Fruit fly (Drosophila melanogaster) whole organism, embryonic: ENCODE measurements around the gene anox.

ENCODE experiments used
- Adf1 ChIP-seq: fragments of 200-800 bp; sonication (Bioruptor generic); IDR thresholded peaks from 2 replicates; pipeline ENCODE4 v1.3.6; 2022; ENCODE audit warnings: missing biosample characterization, missing genetic modification characterization
- Atf3 ChIP-seq: fragments of 200-800 bp; sonication (Bioruptor generic); optimal IDR thresholded peaks from 3 replicates; lab custom pipeline; 2016; ENCODE audit warnings: missing biosample characterization, missing genetic modification characterization
- Bdp1 ChIP-seq: fragments of 200-800 bp; sonication (Bioruptor generic); optimal IDR thresholded peaks from 3 replicates; lab custom pipeline; 2016; ENCODE audit warnings: missing biosample characterization, missing genetic modification characterization
- CG1024 ChIP-seq: fragments of 200-800 bp; sonication (Bioruptor generic); IDR thresholded peaks from 2 replicates; pipeline ENCODE4 v1.3.6; 2022; ENCODE audit warnings: missing biosample characterization, missing genetic modification characterization
- CG11093 ChIP-seq: fragments of 200-800 bp; sonication (Bioruptor generic); IDR thresholded peaks from 3 replicates; pipeline ENCODE4 v1.3.6; 2022; ENCODE audit warnings: missing biosample characterization, missing genetic modification characterization
- CG13287 ChIP-seq: fragments of 200-800 bp; sonication (Bioruptor generic); IDR thresholded peaks from 2 replicates; pipeline ENCODE4 v1.3.6; 2022; ENCODE audit warnings: missing biosample characterization, missing genetic modification characterization; ENCODE audit not compliant: partially characterized antibody
- CG1647 ChIP-seq: fragments of 200-800 bp; sonication (Bioruptor generic); optimal IDR thresholded peaks from 3 replicates; lab custom pipeline; 2016; ENCODE audit warnings: missing biosample characterization, missing genetic modification characterization
- CG17186 ChIP-seq: fragments of 200-800 bp; sonication (Bioruptor generic); optimal IDR thresholded peaks from 3 replicates; lab custom pipeline; 2017; ENCODE audit warnings: missing biosample characterization, missing genetic modification reagents, missing genetic modification characterization
- CG1832 ChIP-seq: fragments of 200-800 bp; sonication (Bioruptor generic); optimal IDR thresholded peaks from 2 replicates; lab custom pipeline; 2017; ENCODE audit warnings: missing biosample characterization, mild to moderate bottlenecking, missing genetic modification characterization, inconsistent platforms
- CG18476 ChIP-seq: fragments of 200-800 bp; sonication (Bioruptor generic); optimal IDR thresholded peaks from 2 replicates; lab custom pipeline; 2016; ENCODE audit warnings: missing biosample characterization, mild to moderate bottlenecking, missing genetic modification characterization
- CG18599 ChIP-seq: fragments of 200-800 bp; sonication (Bioruptor generic); optimal IDR thresholded peaks from 3 replicates; lab custom pipeline; 2017; ENCODE audit warnings: missing biosample characterization, missing genetic modification characterization, mild to moderate bottlenecking, moderate library complexity, missing genetic modification reagents
- CG42726 ChIP-seq: fragments of 200-800 bp; sonication (Bioruptor generic); IDR thresholded peaks from 2 replicates; pipeline ENCODE4 v1.3.6; 2022; ENCODE audit warnings: missing biosample characterization, missing genetic modification characterization; ENCODE audit not compliant: partially characterized antibody
- CG4282 ChIP-seq: fragments of 200-800 bp; sonication (Bioruptor generic); optimal IDR thresholded peaks from 2 replicates; lab custom pipeline; 2016; ENCODE audit warnings: missing biosample characterization, missing genetic modification characterization
- CG4707 ChIP-seq: fragments of 200-800 bp; sonication (Bioruptor generic); optimal IDR thresholded peaks from 2 replicates; lab custom pipeline; 2018; ENCODE audit warnings: missing biosample characterization, mild to moderate bottlenecking, missing genetic modification characterization, moderate library complexity
- CG7271 ChIP-seq: fragments of 200-800 bp; sonication (Bioruptor generic); optimal IDR thresholded peaks from 2 replicates; lab custom pipeline; 2018; ENCODE audit warnings: missing biosample characterization, mild to moderate bottlenecking, missing genetic modification characterization, moderate library complexity
- Dip2 ChIP-seq: fragments of 200-800 bp; sonication (Bioruptor generic); IDR thresholded peaks from 2 replicates; pipeline ENCODE4 v1.3.6; 2022; ENCODE audit warnings: missing biosample characterization, missing genetic modification characterization
- Dll ChIP-seq: fragments of 200-800 bp; sonication (Bioruptor generic); IDR thresholded peaks from 4 replicates; pipeline ENCODE4 v1.3.6; 2022; ENCODE audit warnings: missing biosample characterization, missing genetic modification characterization; ENCODE audit not compliant: partially characterized antibody
- Doc3 ChIP-seq: fragments of 200-800 bp; sonication (Bioruptor generic); IDR thresholded peaks from 3 replicates; pipeline ENCODE4 v1.3.6; 2022; ENCODE audit warnings: missing biosample characterization, missing genetic modification characterization; ENCODE audit not compliant: partially characterized antibody
- E2f2 ChIP-seq: fragments of 200-800 bp; sonication (Bioruptor generic); IDR thresholded peaks from 2 replicates; pipeline ENCODE4 v1.3.6; 2022; ENCODE audit warnings: missing biosample characterization, missing genetic modification characterization
- Fer1 ChIP-seq: fragments of 200-800 bp; sonication (Bioruptor generic); optimal IDR thresholded peaks from 2 replicates; lab custom pipeline; 2017; ENCODE audit warnings: missing biosample characterization, mild to moderate bottlenecking, missing genetic modification characterization
- GATAe ChIP-seq: fragments of 200-800 bp; sonication (Bioruptor generic); conservative IDR thresholded peaks from 2 replicates; pipeline ENCODE4 v1.3.6; 2022; ENCODE audit warnings: missing biosample characterization, missing genetic modification characterization
- Gug ChIP-seq: fragments of 200-800 bp; sonication (Bioruptor generic); IDR thresholded peaks from 4 replicates; pipeline ENCODE4 v1.3.6; 2022; ENCODE audit warnings: missing biosample characterization, missing genetic modification characterization
- H2.0 ChIP-seq: fragments of 200-800 bp; sonication (Bioruptor generic); IDR thresholded peaks from 2 replicates; pipeline ENCODE4 v1.3.6; 2022; ENCODE audit warnings: missing biosample characterization, missing genetic modification characterization
- Hmr ChIP-seq: fragments of 200-800 bp; sonication (Bioruptor generic); optimal IDR thresholded peaks from 3 replicates; lab custom pipeline; 2017; ENCODE audit warnings: mild to moderate bottlenecking, missing biosample characterization, missing genetic modification reagents, missing genetic modification characterization
- Kr ChIP-seq: fragments of 200-800 bp; sonication (Bioruptor generic); optimal IDR thresholded peaks from 2 replicates; lab custom pipeline; 2017; ENCODE audit warnings: missing biosample characterization, mild to moderate bottlenecking, missing genetic modification characterization
- Max ChIP-seq: fragments of 200-800 bp; sonication (Bioruptor generic); optimal IDR thresholded peaks from 2 replicates; lab custom pipeline; 2016; ENCODE audit warnings: missing biosample characterization, mild to moderate bottlenecking, missing genetic modification characterization
- NC2α ChIP-seq: fragments of 200-800 bp; sonication (Bioruptor generic); optimal IDR thresholded peaks from 2 replicates; lab custom pipeline; 2016; ENCODE audit warnings: missing biosample characterization, missing genetic modification characterization
- Nf-YB ChIP-seq: fragments of 200-800 bp; sonication (Bioruptor generic); optimal IDR thresholded peaks from 3 replicates; lab custom pipeline; 2019; ENCODE audit warnings: missing biosample characterization, mild to moderate bottlenecking, missing genetic modification characterization, moderate library complexity
- Opbp ChIP-seq: fragments of 200-800 bp; sonication (Bioruptor generic); IDR thresholded peaks from 3 replicates; pipeline ENCODE4 v1.3.6; 2022; ENCODE audit warnings: missing biosample characterization, missing genetic modification characterization; ENCODE audit not compliant: partially characterized antibody
- Pdp1 ChIP-seq, 2 experiments: fragments of 200-800 bp; sonication (Bioruptor generic); optimal IDR thresholded peaks; 3 replicates each; lab custom pipeline; 2016; ENCODE audit warnings: missing biosample characterization in 2 of 2, missing genetic modification characterization in 2 of 2, mild to moderate bottlenecking in 1 of 2, moderate library complexity in 1 of 2
- Rfx ChIP-seq: fragments of 200-800 bp; sonication (Bioruptor generic); IDR thresholded peaks from 2 replicates; pipeline ENCODE4 v1.3.6; 2022; ENCODE audit warnings: missing biosample characterization, missing genetic modification characterization
- Sry-β ChIP-seq: fragments of 200-800 bp; sonication (Bioruptor generic); optimal IDR thresholded peaks from 2 replicates; lab custom pipeline; 2018; ENCODE audit warnings: missing biosample characterization, mild to moderate bottlenecking, missing genetic modification characterization, moderate library complexity
- Ssrp ChIP-seq: fragments of 200-800 bp; sonication (Bioruptor generic); optimal IDR thresholded peaks from 2 replicates; lab custom pipeline; 2018; ENCODE audit warnings: missing biosample characterization, mild to moderate bottlenecking, missing genetic modification characterization, moderate library complexity
- Trl ChIP-seq, 3 experiments: fragments of >200 bp in 2 of 3; fragments of 200-800 bp in 1 of 3; sonication (Bioruptor generic) in 1 of 3; optimal IDR thresholded peaks; 2 replicates in 1 of 3; 3 replicates in 2 of 3; lab custom pipeline; 2016 to 2017; ENCODE audit warnings: missing biosample characterization in 1 of 3, missing genetic modification characterization in 1 of 3
- Xbp1 ChIP-seq: fragments of 200-800 bp; sonication (Bioruptor generic); optimal IDR thresholded peaks from 3 replicates; lab custom pipeline; 2016; ENCODE audit warnings: missing biosample characterization, mild to moderate bottlenecking, missing genetic modification characterization
- crp ChIP-seq, 2 experiments: fragments of 200-800 bp; sonication (Bioruptor generic); optimal IDR thresholded peaks; 2 replicates in 1 of 2; 3 replicates in 1 of 2; lab custom pipeline; 2017; ENCODE audit warnings: missing biosample characterization in 2 of 2, missing genetic modification characterization in 2 of 2, mild to moderate bottlenecking in 1 of 2, moderate library complexity in 1 of 2
- fru ChIP-seq: fragments of >200 bp; optimal IDR thresholded peaks from 2 replicates; lab custom pipeline; 2017
- gro ChIP-seq: fragments of 200-800 bp; sonication (Bioruptor generic); optimal IDR thresholded peaks from 2 replicates; lab custom pipeline; 2016; ENCODE audit warnings: missing biosample characterization, missing genetic modification characterization
- ham ChIP-seq: fragments of 200-800 bp; sonication (Bioruptor generic); IDR thresholded peaks from 2 replicates; pipeline ENCODE4 v1.3.6; 2022; ENCODE audit warnings: missing biosample characterization, missing genetic modification characterization
- hkb ChIP-seq, 2 experiments: fragments of 200-800 bp in 1 of 2; fragments of >200 bp in 1 of 2; sonication (Bioruptor generic) in 1 of 2; IDR thresholded peaks in 1 of 2; optimal IDR thresholded peaks in 1 of 2; 2 replicates each; pipeline versions ENCODE4 v1.3.6 to Lab custom; 2017 to 2022; ENCODE audit warnings: missing biosample characterization in 1 of 2, missing genetic modification characterization in 1 of 2
- nom ChIP-seq: fragments of 200-800 bp; sonication (Bioruptor generic); optimal IDR thresholded peaks from 2 replicates; lab custom pipeline; 2017; ENCODE audit warnings: missing biosample characterization, missing genetic modification characterization, mild to moderate bottlenecking, moderate library complexity, missing genetic modification reagents
- phol ChIP-seq: fragments of 200-800 bp; sonication (Bioruptor generic); optimal IDR thresholded peaks from 3 replicates; lab custom pipeline; 2018; ENCODE audit warnings: missing biosample characterization, mild to moderate bottlenecking, missing genetic modification characterization, moderate library complexity
- psq ChIP-seq: fragments of 200-800 bp; sonication (Bioruptor generic); optimal IDR thresholded peaks from 2 replicates; lab custom pipeline; 2017; ENCODE audit warnings: missing biosample characterization, missing genetic modification characterization
- repo ChIP-seq: fragments of 200-800 bp; sonication (Bioruptor generic); optimal IDR thresholded peaks from 2 replicates; lab custom pipeline; 2016; ENCODE audit warnings: missing biosample characterization, missing genetic modification characterization
- scrt ChIP-seq: fragments of 200-800 bp; sonication (Bioruptor generic); optimal IDR thresholded peaks from 2 replicates; lab custom pipeline; 2018; ENCODE audit warnings: missing biosample characterization, mild to moderate bottlenecking, missing genetic modification characterization, moderate library complexity
- slou ChIP-seq: fragments of 200-800 bp; sonication (Bioruptor generic); optimal IDR thresholded peaks from 3 replicates; lab custom pipeline; 2016; ENCODE audit warnings: missing biosample characterization, missing genetic modification characterization
- sr ChIP-seq: fragments of 200-800 bp; sonication (Bioruptor generic); IDR thresholded peaks from 3 replicates; pipeline ENCODE4 v1.3.6; 2022; ENCODE audit warnings: missing biosample characterization, missing genetic modification characterization
- trh ChIP-seq: fragments of 200-800 bp; sonication (Bioruptor generic); optimal IDR thresholded peaks from 2 replicates; lab custom pipeline; 2016; ENCODE audit warnings: missing biosample characterization, missing genetic modification characterization
- yki ChIP-seq: fragments of >200 bp; optimal IDR thresholded peaks from 3 replicates; lab custom pipeline; 2018

anox gene

DNA sequence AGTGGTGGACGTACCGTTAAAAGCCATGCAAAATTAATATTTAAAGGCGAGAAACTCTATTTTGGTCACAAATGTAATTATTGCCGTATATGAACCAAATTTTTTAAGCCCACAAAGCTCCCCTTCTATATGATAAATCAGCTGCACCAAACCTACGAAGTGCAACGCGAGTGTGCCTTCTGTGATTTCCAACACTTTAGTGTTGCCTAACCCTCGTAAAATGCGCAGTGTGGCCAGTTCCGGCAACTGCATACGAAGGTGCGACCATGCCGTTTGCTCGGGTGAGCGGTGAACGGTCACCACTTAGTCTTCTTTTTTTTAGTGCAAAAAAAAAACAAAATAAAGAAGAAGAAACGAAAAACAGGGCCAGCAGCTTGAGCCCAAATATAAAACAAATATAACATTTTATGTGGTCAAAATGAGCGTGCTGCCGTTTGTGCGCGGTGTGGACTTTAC is 20.4 kb upstream of the anox start, which contains the start of the genes tty and fliI (continued):
- TF ChIP-seq CG18599 (GFP tag; lab: Kevin White, UChicago) (peak; percentile 86), NC2α (GFP tag; lab: Kevin White, UChicago) (peak; percentile 67), psq (GFP tag; lab: Kevin White, UChicago) (no peak), CG18476 (GFP tag; lab: Kevin White, UChicago) (peak; percentile 68), Max (GFP tag; lab: Kevin White, UChicago) (peak; percentile 69), CG1647 (peak; percentile 72), Dll (GFP tag; lab: Robert Waterston, UW) (0 out of 4 replicates have a peak, but pooled peaks have one; percentile 24), CG4707 (GFP tag; lab: Kevin White, UChicago) (no peak), Xbp1 (GFP tag; lab: Kevin White, UChicago) (peak; percentile 85), E2f2 (GFP tag; lab: Robert Waterston, UW) (peak; percentile 80), repo (GFP tag; lab: Kevin White, UChicago) (peak; percentile 74), phol (tag; lab: Kevin White, UChicago) (peak; percentile 78), slou (GFP tag; lab: Kevin White, UChicago) (peak; percentile 35), Kr (GFP tag; lab: Kevin White, UChicago) (no peak), Dip2 (GFP tag; lab: Robert Waterston, UW) (no peak), Pdp1 (GFP tag; optimal IDR thresholded peaks at IDR 0.05; lab: Kevin White, UChicago) (peak; percentile 85 to 89), Ssrp (peak; percentile 65), CG11093 (GFP tag; lab: Robert Waterston, UW) (peak; percentile 86; the same call in 2 of the 3 replicates), Sry-β (no peak), scrt (GFP tag; lab: Kevin White, UChicago) (peak; percentile 40), CG13287 (GFP tag; lab: Robert Waterston, UW) (peak; percentile 14; the same call in 1 of the 2 replicates), trh (GFP tag; lab: Kevin White, UChicago) (peak; percentile 10), CG7271 (tag; lab: Kevin White, UChicago) (no peak), Opbp (GFP tag; lab: Robert Waterston, UW) (peak; percentile 65), Fer1 (GFP tag; lab: Kevin White, UChicago) (peak; percentile 61), hkb (optimal IDR thresholded peaks at IDR 0.05; lab: Kevin White, UChicago) (no peak), hkb (GFP tag; IDR thresholded peaks at IDR 0.05; lab: Robert Waterston, UW) (peak; percentile 88), Nf-YB (GFP tag; lab: Kevin White, UChicago) (peak; percentile 37), GATAe (GFP tag; lab: Robert Waterston, UW) (peak; percentile 45; the same call in 1 of the 2 replicates), Adf1 (GFP tag; lab: Robert Waterston, UW) (peak; percentile 49), Bdp1 (peak; percentile 79), CG4282 (GFP tag; lab: Kevin White, UChicago) (peak; percentile 56), Atf3 (peak; percentile 76), Gug (peak; percentile 93), Trl (optimal IDR thresholded peaks at IDR 0.05; lab: Kevin White, UChicago) (no peak), Trl (GFP tag; optimal IDR thresholded peaks at IDR 0.05; lab: Kevin White, UChicago) (peak; percentile 80), Doc3 (GFP tag; lab: Robert Waterston, UW) (0 out of 3 replicates have a peak, but pooled peaks have one; percentile 17), crp (GFP tag; optimal IDR thresholded peaks at IDR 0.05; lab: Kevin White, UChicago) (peak in 1 of 2 experiments; percentile 56), Rfx (GFP tag; lab: Robert Waterston, UW) (peak; percentile 94), ham (peak; percentile 67; the same call in 1 of the 2 replicates), fru (lab: Kevin White, UChicago) (no peak), CG1024 (GFP tag; lab: Robert Waterston, UW) (peak; percentile 72), gro (GFP tag; lab: Kevin White, UChicago) (peak; percentile 84), CG42726 (0 out of 2 replicates have a peak, but pooled peaks have one; percentile 41), CG1832 (no peak), H2.0 (GFP tag; lab: Robert Waterston, UW) (peak; percentile 91), sr (peak; percentile 52; the same call in 1 of the 3 replicates), CG17186 (GFP tag; lab: Kevin White, UChicago) (peak; percentile 68), nom (GFP tag; lab: Kevin White, UChicago) (peak; percentile 98), yki (lab: Kevin White, UChicago) (no peak), Hmr (peak; percentile 88)
